Worm (Caenorhabditis elegans) whole organism, L2 larva: ENCODE measurements around the gene cccp-1.

Source experiments
- C34F6.9 ChIP-seq: fragments of 150-350 bp; optimal IDR thresholded peaks from 2 replicates; lab custom pipeline; 2014; ENCODE audit warnings: missing biosample characterization, missing genetic modification characterization
- F13H6.1 ChIP-seq: sonication (generic microtip); optimal IDR thresholded peaks from 2 replicates; lab custom pipeline; 2016; ENCODE audit warnings: missing genetic modification characterization, missing compliant biosample characterization
- R02D3.7 ChIP-seq: fragments of 150-350 bp; optimal IDR thresholded peaks from 2 replicates; lab custom pipeline; 2014; ENCODE audit warnings: missing biosample characterization, missing genetic modification characterization
- Y55F3AM.14 ChIP-seq: fragments of 200-800 bp; sonication (Bioruptor generic); optimal IDR thresholded peaks from 2 replicates; lab custom pipeline; 2018; ENCODE audit warnings: mild to moderate bottlenecking, missing genetic modification characterization, missing compliant biosample characterization
- ZK546.5 ChIP-seq: sonication (generic microtip); optimal IDR thresholded peaks from 2 replicates; lab custom pipeline; 2017; ENCODE audit warnings: missing biosample characterization, missing genetic modification characterization
- alr-1 ChIP-seq: fragments of 150-350 bp; optimal IDR thresholded peaks from 2 replicates; lab custom pipeline; 2014; ENCODE audit warnings: missing biosample characterization, missing genetic modification characterization
- aly-2 ChIP-seq: fragments of 150-350 bp; optimal IDR thresholded peaks from 2 replicates; lab custom pipeline; 2014; ENCODE audit warnings: missing biosample characterization, missing genetic modification characterization
- ama-1 ChIP-seq: fragments of 150-350 bp; optimal IDR thresholded peaks from 2 replicates; lab custom pipeline; 2018; ENCODE audit warnings: inconsistent platforms
- blmp-1 ChIP-seq: sonication (generic microtip); optimal IDR thresholded peaks from 2 replicates; lab custom pipeline; 2017; ENCODE audit warnings: missing genetic modification characterization, mild to moderate bottlenecking, missing compliant biosample characterization, antibody characterized with exemption, moderate library complexity; ENCODE audit not compliant: insufficient read depth
- ceh-16 ChIP-seq: fragments of 150-350 bp; optimal IDR thresholded peaks from 2 replicates; lab custom pipeline; 2014; ENCODE audit warnings: missing biosample characterization, missing genetic modification characterization
- ceh-82 ChIP-seq: fragments of 150-350 bp; optimal IDR thresholded peaks from 2 replicates; lab custom pipeline; 2014; ENCODE audit warnings: missing biosample characterization, missing genetic modification characterization
- elt-1 ChIP-seq: fragments of 150-350 bp; optimal IDR thresholded peaks from 2 replicates; lab custom pipeline; 2014; ENCODE audit warnings: missing biosample characterization, missing genetic modification characterization
- elt-3 ChIP-seq: sonication (generic microtip); optimal IDR thresholded peaks from 2 replicates; lab custom pipeline; 2017; ENCODE audit warnings: missing biosample characterization, missing genetic modification characterization
- fos-1 ChIP-seq: fragments of 150-350 bp; optimal IDR thresholded peaks from 2 replicates; lab custom pipeline; 2014; ENCODE audit warnings: missing biosample characterization, missing genetic modification characterization
- gmeb-1 ChIP-seq: fragments of 150-350 bp; optimal IDR thresholded peaks from 2 replicates; lab custom pipeline; 2014; ENCODE audit warnings: missing biosample characterization, missing genetic modification characterization
- lin-39 ChIP-seq: fragments of 150-350 bp; optimal IDR thresholded peaks from 2 replicates; lab custom pipeline; 2014; ENCODE audit warnings: missing biosample characterization, missing genetic modification reagents, missing genetic modification characterization
- lsy-2 ChIP-seq, 2 experiments: fragments of 150-350 bp in 1 of 2; sonication (generic microtip) in 1 of 2; optimal IDR thresholded peaks; 2 replicates each; lab custom pipeline; 2014 to 2017; ENCODE audit warnings: missing biosample characterization in 2 of 2, missing genetic modification characterization in 2 of 2
- mab-5 ChIP-seq: fragments of 150-350 bp; optimal IDR thresholded peaks from 2 replicates; lab custom pipeline; 2014; ENCODE audit warnings: missing biosample characterization, missing genetic modification characterization
- mbf-1 ChIP-seq: sonication (generic microtip); optimal IDR thresholded peaks from 2 replicates; lab custom pipeline; 2017; ENCODE audit warnings: missing biosample characterization, missing genetic modification characterization
- nhr-10 ChIP-seq: sonication (generic microtip); optimal IDR thresholded peaks from 2 replicates; lab custom pipeline; 2017; ENCODE audit warnings: missing biosample characterization, missing genetic modification characterization
- nhr-12 ChIP-seq: fragments of 150-350 bp; optimal IDR thresholded peaks from 2 replicates; lab custom pipeline; 2014; ENCODE audit warnings: missing biosample characterization, missing genetic modification characterization
- nhr-129 ChIP-seq: fragments of 150-350 bp; optimal IDR thresholded peaks from 2 replicates; lab custom pipeline; 2014; ENCODE audit warnings: missing biosample characterization, missing genetic modification characterization
- nhr-21 ChIP-seq: fragments of 150-350 bp; optimal IDR thresholded peaks from 2 replicates; lab custom pipeline; 2014; ENCODE audit warnings: missing biosample characterization, missing genetic modification characterization
- nhr-23 ChIP-seq: fragments of 150-350 bp; optimal IDR thresholded peaks from 2 replicates; lab custom pipeline; 2014; ENCODE audit warnings: missing biosample characterization, missing genetic modification reagents, missing genetic modification characterization
- nhr-237 ChIP-seq: fragments of 150-350 bp; optimal IDR thresholded peaks from 2 replicates; lab custom pipeline; 2014; ENCODE audit warnings: missing biosample characterization, missing genetic modification characterization
- nhr-25 ChIP-seq: fragments of 150-350 bp; sonication (generic microtip); optimal IDR thresholded peaks from 3 replicates; lab custom pipeline; 2014; ENCODE audit warnings: missing biosample characterization, missing genetic modification characterization
- nhr-77 ChIP-seq: fragments of 150-350 bp; optimal IDR thresholded peaks from 2 replicates; lab custom pipeline; 2014; ENCODE audit warnings: missing biosample characterization, missing genetic modification characterization
- skn-1 ChIP-seq: sonication (generic microtip); optimal IDR thresholded peaks from 2 replicates; lab custom pipeline; 2017; ENCODE audit warnings: missing biosample characterization, missing genetic modification characterization
- sma-3 ChIP-seq: sonication (generic microtip); optimal IDR thresholded peaks from 2 replicates; lab custom pipeline; 2016; ENCODE audit warnings: missing genetic modification reagents, missing genetic modification characterization, missing compliant biosample characterization
- sma-9 ChIP-seq, 2 experiments: fragments of 150-350 bp in 1 of 2; sonication (generic microtip) in 1 of 2; optimal IDR thresholded peaks; 2 replicates each; lab custom pipeline; 2014 to 2016; ENCODE audit warnings: missing genetic modification characterization in 2 of 2, mild to moderate bottlenecking in 1 of 2, missing biosample characterization in 1 of 2, missing compliant biosample characterization in 1 of 2, missing genetic modification reagents in 1 of 2, moderate library complexity in 1 of 2
- unc-39 ChIP-seq: fragments of 150-350 bp; optimal IDR thresholded peaks from 2 replicates; lab custom pipeline; 2014; ENCODE audit warnings: missing biosample characterization, missing genetic modification characterization
- unc-55 ChIP-seq: fragments of 150-350 bp; sonication (generic microtip); optimal IDR thresholded peaks from 3 replicates; lab custom pipeline; 2014; ENCODE audit warnings: missing biosample characterization, missing genetic modification reagents, missing genetic modification characterization
- unc-62 ChIP-seq: fragments of 150-350 bp; optimal IDR thresholded peaks from 2 replicates; lab custom pipeline; 2014; ENCODE audit warnings: missing biosample characterization, missing genetic modification reagents, missing genetic modification characterization
- zag-1 ChIP-seq: fragments of 150-350 bp; optimal IDR thresholded peaks from 2 replicates; lab custom pipeline; 2014; ENCODE audit warnings: missing biosample characterization, missing genetic modification characterization
- ztf-4 ChIP-seq: fragments of 150-350 bp; optimal IDR thresholded peaks from 2 replicates; lab custom pipeline; 2014; ENCODE audit warnings: missing biosample characterization, missing genetic modification characterization

Gene cccp-1

DNA sequence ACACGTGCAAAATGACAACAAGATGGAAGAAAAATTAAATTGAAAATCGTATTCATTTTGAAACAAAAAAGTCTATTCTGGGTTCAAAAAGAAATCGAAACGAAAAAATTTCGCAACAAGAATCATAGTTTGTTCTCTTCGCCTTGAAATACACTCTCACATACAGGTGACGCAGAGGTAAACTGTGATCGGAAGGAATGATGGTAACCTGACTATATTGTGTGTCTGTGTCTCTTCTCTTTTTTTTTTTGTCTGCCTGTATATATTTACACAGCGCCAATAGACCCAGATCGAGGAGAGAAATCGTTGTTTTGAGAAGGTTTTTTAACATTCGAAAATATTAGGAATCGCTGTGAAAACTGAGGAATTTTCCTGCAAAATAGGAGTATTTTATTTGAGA lies 48.6 kb upstream of the cccp-1 start:
- TF ChIP-seq F13H6.1 (peak; percentile 45), elt-1 (tag; lab: Kevin White, UChicago) (no peak), unc-39 (no peak), gmeb-1 (tag; lab: Kevin White, UChicago) (peak; percentile 31), ama-1 (lab: Kevin White, UChicago) (no peak), fos-1 (peak; percentile 97), C34F6.9 (tag; lab: Kevin White, UChicago) (peak; percentile 12), nhr-129 (tag; lab: Kevin White, UChicago) (peak; percentile 76)
- TF ChIP-seq, all 48 proteins: peak for 5

- TF ChIP-seq Y55F3AM.14 (no peak), aly-2 (tag; lab: Kevin White, UChicago) (no peak), nhr-25 (tag; lab: Kevin White, UChicago) (peak; percentile 94), nhr-21 (no peak), gmeb-1 (tag; lab: Kevin White, UChicago) (no peak), sma-3 (GFP tag; lab: Kevin White, UChicago) (no peak)
Observed at ce11 chrIII:12424663-12425062, 48.0 kb upstream of the cccp-1 start.

- TF ChIP-seq nhr-25 (tag; lab: Kevin White, UChicago) (peak; percentile 52), nhr-12 (tag; lab: Kevin White, UChicago) (peak; percentile 81), unc-62 (no peak), mab-5 (tag; lab: Kevin White, UChicago) (peak; percentile 17), nhr-10 (no peak)
Observed at ce11 chrIII:12425846-12426405, 46.7 kb upstream of the cccp-1 start.

- TF ChIP-seq fos-1 = no peak
- no peak for TF ChIP-seq ztf-4
- TF ChIP-seq blmp-1 (tag; lab: Kevin White, UChicago) = no peak
- no peak for TF ChIP-seq elt-3 (tag; lab: Kevin White, UChicago)
- TF ChIP-seq R02D3.7 (tag; lab: Kevin White, UChicago) = no peak
- no peak for TF ChIP-seq nhr-12 (tag; lab: Kevin White, UChicago)
- TF ChIP-seq lin-39 (tag; lab: Kevin White, UChicago) = no peak
- no peak for TF ChIP-seq lsy-2 (tag; optimal IDR thresholded peaks at IDR 0.05; lab: Kevin White, UChicago)
- no peak for TF ChIP-seq nhr-129 (tag; lab: Kevin White, UChicago)
- no peak for TF ChIP-seq ama-1 (lab: Kevin White, UChicago)
Observed at ce11 chrIII:12426558-12426957, 46.1 kb upstream of the cccp-1 start, which contains the start of gene pie-1. TSS of gene pie-1 (plus strand) at chrIII:12426893.

DNA sequence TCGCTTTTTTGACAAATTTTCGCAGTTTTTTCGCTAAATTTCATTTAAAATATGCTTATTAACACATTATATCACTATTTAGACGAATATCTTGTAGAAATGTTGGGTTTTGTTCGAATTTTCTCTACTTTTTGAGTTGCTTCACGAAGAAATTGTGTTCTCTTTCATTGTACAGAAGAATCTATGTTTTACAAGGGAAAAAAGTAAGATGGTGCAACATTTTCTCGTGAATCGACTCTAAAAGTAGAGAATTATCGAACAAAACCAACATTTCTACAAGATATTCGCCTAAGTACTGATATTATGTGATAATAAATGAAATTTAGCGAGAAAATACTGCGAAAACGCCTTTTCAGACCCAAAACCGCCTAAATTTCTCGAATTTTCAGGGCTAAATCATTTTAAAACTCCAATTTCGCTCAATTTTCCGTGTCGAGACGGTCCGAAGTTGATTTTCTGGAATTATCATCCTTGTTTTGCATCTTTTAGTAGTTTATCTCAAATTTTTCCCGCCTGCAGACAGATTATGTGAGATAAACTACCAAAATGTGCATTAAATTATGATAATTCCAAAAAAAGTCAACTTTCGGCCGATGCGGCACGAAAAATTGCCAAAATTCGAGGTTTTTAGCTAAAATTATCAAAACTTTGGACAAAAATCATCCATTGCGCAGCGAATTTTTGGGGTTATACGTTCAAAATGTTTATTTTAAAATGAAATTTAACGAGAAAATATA lies 45.0 kb upstream of the cccp-1 start:
- TF ChIP-seq ama-1 (lab: Kevin White, UChicago) = no peak
- TF ChIP-seq nhr-25 (tag; lab: Kevin White, UChicago) = peak; percentile 89
- TF ChIP-seq blmp-1 (tag; lab: Kevin White, UChicago) = peak; percentile 20
- no peak for TF ChIP-seq fos-1

DNA sequence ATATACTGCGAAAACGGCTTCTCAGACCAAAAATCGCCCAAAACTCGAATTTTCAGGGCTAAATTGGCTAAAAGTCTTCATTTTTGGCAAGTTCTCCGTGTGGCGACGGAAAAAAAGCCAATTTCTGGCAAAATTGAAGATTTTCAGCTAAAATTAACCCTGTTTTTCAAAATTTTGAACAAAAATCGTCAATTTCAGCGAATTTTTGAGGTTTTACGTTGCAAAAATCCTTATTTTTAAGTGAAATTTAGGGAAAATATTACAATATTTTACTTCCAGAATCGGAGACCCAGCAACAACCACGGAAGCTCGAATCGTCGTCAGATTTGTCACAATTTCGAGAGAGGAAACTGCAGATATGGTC lies 44.4 kb upstream of the cccp-1 start:
- no peak for TF ChIP-seq ZK546.5 (tag; lab: Kevin White, UChicago)
- no peak for TF ChIP-seq mbf-1 (tag; lab: Kevin White, UChicago)
- TF ChIP-seq sma-3 (GFP tag; lab: Kevin White, UChicago) = no peak
- TF ChIP-seq nhr-25 (tag; lab: Kevin White, UChicago) = no peak
- TF ChIP-seq unc-55 (GFP tag; lab: Kevin White, UChicago) = no peak
- no peak for TF ChIP-seq ceh-82
- TF ChIP-seq ceh-16 (tag; lab: Kevin White, UChicago) = no peak
- TF ChIP-seq nhr-23 (tag; lab: Kevin White, UChicago) = no peak
- TF ChIP-seq lin-39 (tag; lab: Kevin White, UChicago) = no peak
- TF ChIP-seq skn-1 (tag; lab: Kevin White, UChicago) = no peak
- TF ChIP-seq sma-9 (GFP tag; optimal IDR thresholded peaks at IDR 0.05; lab: Kevin White, UChicago) = no peak
- no peak for TF ChIP-seq sma-9 (tag; optimal IDR thresholded peaks at IDR 0.05; lab: Kevin White, UChicago)
- no peak for TF ChIP-seq ztf-4
- no peak for TF ChIP-seq alr-1 (tag; lab: Kevin White, UChicago)
- no peak for TF ChIP-seq blmp-1 (tag; lab: Kevin White, UChicago)
- TF ChIP-seq zag-1 (tag; lab: Kevin White, UChicago) = no peak
- no peak for TF ChIP-seq aly-2 (tag; lab: Kevin White, UChicago)
- no peak for TF ChIP-seq nhr-237 (tag; lab: Kevin White, UChicago)
- TF ChIP-seq nhr-77 (tag; lab: Kevin White, UChicago) = no peak
